Worm (Caenorhabditis elegans) whole organism, L2 larva: Measurements from ENCODE around the gene C53B7.2.

Experiments used
- R02D3.7 ChIP-seq: fragments of 150-350 bp; optimal IDR thresholded peaks from 2 replicates; lab custom pipeline; 2014; ENCODE audit warnings: missing biosample characterization, missing genetic modification characterization
- ZK546.5 ChIP-seq: sonication (generic microtip); optimal IDR thresholded peaks from 2 replicates; lab custom pipeline; 2017; ENCODE audit warnings: missing biosample characterization, missing genetic modification characterization
- ama-1 ChIP-seq: fragments of 150-350 bp; optimal IDR thresholded peaks from 2 replicates; lab custom pipeline; 2018; ENCODE audit warnings: inconsistent platforms
- ceh-82 ChIP-seq: fragments of 150-350 bp; optimal IDR thresholded peaks from 2 replicates; lab custom pipeline; 2014; ENCODE audit warnings: missing biosample characterization, missing genetic modification characterization
- dmd-4 ChIP-seq: sonication (generic microtip); optimal IDR thresholded peaks from 2 replicates; lab custom pipeline; 2017; ENCODE audit warnings: missing biosample characterization, missing genetic modification characterization
- elt-1 ChIP-seq: fragments of 150-350 bp; optimal IDR thresholded peaks from 2 replicates; lab custom pipeline; 2014; ENCODE audit warnings: missing biosample characterization, missing genetic modification characterization
- lin-39 ChIP-seq: fragments of 150-350 bp; optimal IDR thresholded peaks from 2 replicates; lab custom pipeline; 2014; ENCODE audit warnings: missing biosample characterization, missing genetic modification reagents, missing genetic modification characterization
- lsy-2 ChIP-seq, 2 experiments: fragments of 150-350 bp in 1 of 2; sonication (generic microtip) in 1 of 2; optimal IDR thresholded peaks; 2 replicates each; lab custom pipeline; 2014 to 2017; ENCODE audit warnings: missing biosample characterization in 2 of 2, missing genetic modification characterization in 2 of 2
- mab-5 ChIP-seq: fragments of 150-350 bp; optimal IDR thresholded peaks from 2 replicates; lab custom pipeline; 2014; ENCODE audit warnings: missing biosample characterization, missing genetic modification characterization
- mdl-1 ChIP-seq, 2 experiments: fragments of 150-350 bp in 1 of 2; sonication (generic microtip) in 1 of 2; optimal IDR thresholded peaks; 2 replicates each; lab custom pipeline; 2017; ENCODE audit warnings: missing biosample characterization in 2 of 2, missing genetic modification characterization in 2 of 2
- nhr-237 ChIP-seq: fragments of 150-350 bp; optimal IDR thresholded peaks from 2 replicates; lab custom pipeline; 2014; ENCODE audit warnings: missing biosample characterization, missing genetic modification characterization
- nhr-25 ChIP-seq: fragments of 150-350 bp; sonication (generic microtip); optimal IDR thresholded peaks from 3 replicates; lab custom pipeline; 2014; ENCODE audit warnings: missing biosample characterization, missing genetic modification characterization
- unc-39 ChIP-seq: fragments of 150-350 bp; optimal IDR thresholded peaks from 2 replicates; lab custom pipeline; 2014; ENCODE audit warnings: missing biosample characterization, missing genetic modification characterization

DNA sequence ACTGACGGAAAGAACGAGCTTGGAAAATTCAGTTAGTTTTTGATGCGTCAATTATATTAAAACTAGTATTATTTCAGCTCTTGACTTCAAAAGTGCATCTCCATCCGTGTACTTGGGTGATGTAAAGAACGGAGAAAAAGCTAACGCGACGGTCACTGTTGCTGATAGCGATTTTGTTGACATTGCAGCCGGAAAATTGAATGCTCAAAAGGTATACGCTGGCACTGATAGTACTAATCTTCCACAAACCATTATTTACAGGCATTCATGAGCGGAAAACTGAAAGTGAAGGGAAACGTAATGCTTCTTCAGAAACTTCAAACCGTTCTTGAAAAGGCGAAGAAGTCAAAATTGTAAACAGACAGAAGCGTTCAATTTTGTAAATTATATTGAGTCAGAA is 26.4 kb upstream of the C53B7.2 start:
- no peak for TF ChIP-seq dmd-4 (tag; lab: Kevin White, UChicago)
- no peak for TF ChIP-seq nhr-237 (tag; lab: Kevin White, UChicago)
- TF ChIP-seq ZK546.5 (tag; lab: Kevin White, UChicago) = no peak
- TF ChIP-seq mab-5 (tag; lab: Kevin White, UChicago) = no peak
- no peak for TF ChIP-seq lin-39
- no peak for TF ChIP-seq nhr-25 (tag; lab: Kevin White, UChicago)
- TF ChIP-seq unc-39 = no peak
- TF ChIP-seq elt-1 (tag; lab: Kevin White, UChicago) = no peak
- TF ChIP-seq ceh-82 (tag; lab: Kevin White, UChicago) = no peak
- TF ChIP-seq R02D3.7 = no peak
- no peak for TF ChIP-seq mdl-1 (tag; optimal IDR thresholded peaks at IDR 0.05; lab: Kevin White, UChicago)
- TF ChIP-seq lsy-2 (tag; optimal IDR thresholded peaks at IDR 0.05; lab: Kevin White, UChicago) = no peak
- TF ChIP-seq ama-1 (lab: Kevin White, UChicago) = no peak
